Worm (Caenorhabditis elegans): ENCODE measurements around the gene F35H8.4.

DNA sequence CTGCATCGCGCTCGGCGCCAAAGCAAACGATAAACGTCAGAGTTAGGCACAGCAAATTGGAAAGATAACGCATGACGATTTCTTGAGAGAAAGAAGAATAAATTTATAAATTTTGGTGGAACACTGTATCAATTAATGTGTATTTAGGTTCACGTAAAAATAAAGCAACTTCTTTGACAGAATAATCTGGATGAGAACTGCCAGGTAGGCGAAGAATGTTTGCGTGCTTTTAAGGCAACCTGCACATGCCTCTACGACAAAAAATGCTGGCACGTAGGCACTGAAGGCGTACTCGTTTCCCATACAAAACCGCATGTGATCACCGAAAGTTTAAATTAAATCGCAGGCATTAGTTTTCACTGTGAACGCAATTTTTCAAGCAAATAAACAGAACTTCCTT, 6.7 kb downstream of the F35H8.4 start, which contains the start of gene F35H8.1:
- TF ChIP-seq sptf-1 (tag; optimal IDR thresholded peaks at IDR 0.05), result no peak
- no peak for TF ChIP-seq nhr-76 (tag; optimal IDR thresholded peaks at IDR 0.05)
- no peak for TF ChIP-seq ces-1 (GFP tag; optimal IDR thresholded peaks at IDR 0.05)
- no peak for TF ChIP-seq blmp-1 (tag; optimal IDR thresholded peaks at IDR 0.05)
- no peak for TF ChIP-seq mls-2 (tag; optimal IDR thresholded peaks at IDR 0.05)
